Comparison of ENCODE assay signal across 7 worm cellular contexts in genomic region chrIV:2895986-2896660, ce11.
TF ChIP-seq lines count a peak whose summit lies in the region.
"Not testable (repeated sequence)": the region's sequence is repeated elsewhere in the genome, so short reads cannot be mapped to it uniquely, and the experiment has no call there.

No protein-coding gene starts in this region.

TF ChIP-seq in whole organism, L1 larva, 84 proteins besides CTCF, POLR2A, EP300 and RAD21 (continues in another document):
- TF ChIP-seq tbx-2 (tag; optimal IDR thresholded peaks at IDR 0.05; lab: Kevin White, UChicago), result peak; percentile 34
- TF ChIP-seq ceh-88 (GFP tag; IDR thresholded peaks at IDR 0.05; lab: Robert Waterston, UW), result peak; percentile 70
- peak in 1 of 2 experiments; percentile 5 for TF ChIP-seq lin-35 (GFP tag; optimal IDR thresholded peaks at IDR 0.05; lab: Kevin White, UChicago)
- TF ChIP-seq swsn-7 (tag; optimal IDR thresholded peaks at IDR 0.05; lab: Kevin White, UChicago), result peak; percentile 34
- peak in 1 of 3 experiments; percentile 65 for TF ChIP-seq dpl-1 (GFP tag; optimal IDR thresholded peaks at IDR 0.05; lab: Kevin White, UChicago)
- TF ChIP-seq unc-86 (tag; optimal IDR thresholded peaks at IDR 0.05; lab: Kevin White, UChicago), result peak; percentile 29
- TF ChIP-seq nhr-90 (tag; optimal IDR thresholded peaks at IDR 0.05; lab: Kevin White, UChicago; ENCODE audit: poor library complexity), result peak; percentile 15
- peak; percentile 32 for TF ChIP-seq dsc-1 (tag; optimal IDR thresholded peaks at IDR 0.05; lab: Kevin White, UChicago)
- TF ChIP-seq nhr-71 (tag; optimal IDR thresholded peaks at IDR 0.05; lab: Kevin White, UChicago), result peak; percentile 64
- TF ChIP-seq nhr-47 (tag; optimal IDR thresholded peaks at IDR 0.05; lab: Kevin White, UChicago), result peak; percentile 75
- TF ChIP-seq egl-13 (tag; optimal IDR thresholded peaks at IDR 0.05; lab: Kevin White, UChicago), result peak; percentile 3
- TF ChIP-seq mab-9 (GFP tag; IDR thresholded peaks at IDR 0.05; lab: Robert Waterston, UW), result 0 out of 2 replicates have a peak, but pooled peaks have one; percentile 45

TF ChIP-seq in whole organism, L2 larva, 48 proteins besides CTCF, POLR2A, EP300 and RAD21:
- TF ChIP-seq F13H6.1 (tag; optimal IDR thresholded peaks at IDR 0.05; lab: Kevin White, UChicago) (peak; percentile 21), lsy-2 (tag; optimal IDR thresholded peaks at IDR 0.05; lab: Kevin White, UChicago) (peak; percentile 29 to 76)
TF ChIP-seq in whole organism, L2 larva: peak in this region for 2; not testable (repeated sequence) for 46.

TF ChIP-seq in whole organism, L3 larva, 47 proteins besides CTCF, POLR2A, EP300 and RAD21:
- TF ChIP-seq pha-4 (tag; optimal IDR thresholded peaks at IDR 0.05; lab: Kevin White, UChicago), result peak; percentile 11
- peak; percentile 8 for TF ChIP-seq elt-2 (tag; optimal IDR thresholded peaks at IDR 0.05; lab: Kevin White, UChicago)

TF ChIP-seq in whole organism, L4 larva, 104 proteins besides CTCF, POLR2A, EP300 and RAD21 (continues in another document):
- TF ChIP-seq lin-29 (GFP tag; IDR thresholded peaks at IDR 0.05; lab: Robert Waterston, UW) (peak; percentile 41; the same call in 1 of the 2 replicates), lsy-2 (tag; optimal IDR thresholded peaks at IDR 0.05; lab: Kevin White, UChicago) (peak in 1 of 2 experiments; percentile 77), arid-1 (GFP tag; conservative IDR thresholded peaks at IDR 0.05; lab: Robert Waterston, UW) (peak; percentile 45; the same call in 1 of the 2 replicates), tra-1 (GFP tag; IDR thresholded peaks at IDR 0.05; lab: Robert Waterston, UW) (0 out of 2 replicates have a peak, but pooled peaks have one; percentile 44), dmd-9 (GFP tag; IDR thresholded peaks at IDR 0.05; lab: Robert Waterston, UW) (peak; percentile 90), vab-7 (GFP tag; IDR thresholded peaks at IDR 0.05; lab: Robert Waterston, UW) (peak; percentile 54), nhr-42 (GFP tag; IDR thresholded peaks at IDR 0.05; lab: Robert Waterston, UW) (peak; percentile 80), hlh-11 (tag; optimal IDR thresholded peaks at IDR 0.05; lab: Kevin White, UChicago) (peak; percentile 7), madf-9 (GFP tag; conservative IDR thresholded peaks at IDR 0.05; lab: Robert Waterston, UW) (peak; percentile 59; the same call in 1 of the 2 replicates), pha-4 (GFP tag; IDR thresholded peaks at IDR 0.05; lab: Robert Waterston, UW) (peak; percentile 54; the same call in 1 of the 2 replicates), lin-38 (GFP tag; IDR thresholded peaks at IDR 0.05; lab: Robert Waterston, UW) (peak; percentile 93), ceh-20 (GFP tag; IDR thresholded peaks at IDR 0.05; lab: Robert Waterston, UW) (peak; percentile 56; the same call in 1 of the 2 replicates), D1046.2 (GFP tag; IDR thresholded peaks at IDR 0.05; lab: Robert Waterston, UW) (peak; percentile 47; the same call in 1 of the 2 replicates), rbr-2 (tag; optimal IDR thresholded peaks at IDR 0.05; lab: Kevin White, UChicago) (peak; percentile 69), T26A8.4 (GFP tag; IDR thresholded peaks at IDR 0.05; lab: Robert Waterston, UW) (peak; percentile 79), dmd-6 (GFP tag; IDR thresholded peaks at IDR 0.05; lab: Robert Waterston, UW) (peak; percentile 48)
- not testable (repeated sequence) for TF ChIP-seq pha-4 (tag; optimal IDR thresholded peaks at IDR 0.05; lab: Kevin White, UChicago)

TF ChIP-seq in whole organism, midembryonic, 9 proteins besides CTCF, POLR2A, EP300 and RAD21:
- peak; percentile 14 for TF ChIP-seq cog-1 (tag; optimal IDR thresholded peaks at IDR 0.05; lab: Kevin White, UChicago)

TF ChIP-seq in whole organism, mixed stage, embryonic, 35 proteins besides CTCF, POLR2A, EP300 and RAD21:
- TF ChIP-seq lsy-2 (tag; optimal IDR thresholded peaks at IDR 0.05; lab: Kevin White, UChicago), result peak; percentile 20

TF ChIP-seq in whole organism, young adult, 124 proteins besides CTCF, POLR2A, EP300 and RAD21:
- TF ChIP-seq efl-1 (GFP tag; optimal IDR thresholded peaks at IDR 0.05; lab: Kevin White, UChicago) (peak; percentile 33), dox-1 (GFP tag; IDR thresholded peaks at IDR 0.05; lab: Robert Waterston, UW) (peak; percentile 89), C17E4.6 (GFP tag; IDR thresholded peaks at IDR 0.05; lab: Robert Waterston, UW) (peak; percentile 14; the same call in 1 of the 2 replicates), ceh-91 (GFP tag; IDR thresholded peaks at IDR 0.05; lab: Robert Waterston, UW) (peak; percentile 62; the same call in 1 of the 2 replicates), lin-54 (GFP tag; optimal IDR thresholded peaks at IDR 0.05; lab: Kevin White, UChicago) (peak; percentile 48), atf-7 (tag; optimal IDR thresholded peaks at IDR 0.05; lab: Kevin White, UChicago) (peak; percentile 10), madf-6 (GFP tag; IDR thresholded peaks at IDR 0.05; lab: Robert Waterston, UW) (peak; percentile 53), let-607 (tag; optimal IDR thresholded peaks at IDR 0.05; lab: Kevin White, UChicago) (peak in 1 of 2 experiments; percentile 53), hsf-1 (GFP tag; IDR thresholded peaks at IDR 0.05; lab: Robert Waterston, UW) (peak; percentile 44; the same call in 1 of the 2 replicates), lsl-1 (GFP tag; optimal IDR thresholded peaks at IDR 0.05; lab: Kevin White, UChicago) (peak; percentile 44), nfyb-1 (GFP tag; IDR thresholded peaks at IDR 0.05; lab: Robert Waterston, UW) (peak; percentile 81), cebp-1 (GFP tag; IDR thresholded peaks at IDR 0.05; lab: Robert Waterston, UW) (peak; percentile 49), cebp-1 (tag; optimal IDR thresholded peaks at IDR 0.05; lab: Kevin White, UChicago) (peak; percentile 55), ceh-100 (GFP tag; IDR thresholded peaks at IDR 0.05; lab: Robert Waterston, UW) (peak; percentile 48; the same call in 1 of the 2 replicates), K11D2.4 (GFP tag; IDR thresholded peaks at IDR 0.05; lab: Robert Waterston, UW) (peak; percentile 77), egl-18 (GFP tag; IDR thresholded peaks at IDR 0.05; lab: Robert Waterston, UW) (peak; percentile 44; the same call in 1 of the 2 replicates), attf-5 (GFP tag; optimal IDR thresholded peaks at IDR 0.05; lab: Kevin White, UChicago) (peak; percentile 62), B0336.3 (GFP tag; IDR thresholded peaks at IDR 0.05; lab: Robert Waterston, UW) (0 out of 2 replicates have a peak, but pooled peaks have one; percentile 15), bed-2 (GFP tag; IDR thresholded peaks at IDR 0.05; lab: Robert Waterston, UW) (peak; percentile 79), D2030.7 (GFP tag; IDR thresholded peaks at IDR 0.05; lab: Robert Waterston, UW) (peak; percentile 45; the same call in 1 of the 2 replicates), C06A6.2 (GFP tag; conservative IDR thresholded peaks at IDR 0.05; lab: Robert Waterston, UW) (peak; percentile 58), madf-3 (GFP tag; IDR thresholded peaks at IDR 0.05; lab: Robert Waterston, UW) (peak; percentile 81; the same call in 1 of the 2 replicates), F33H1.4 (GFP tag; IDR thresholded peaks at IDR 0.05; lab: Robert Waterston, UW) (peak; percentile 71), unc-130 (GFP tag; optimal IDR thresholded peaks at IDR 0.05; lab: Kevin White, UChicago) (peak; percentile 33), xnd-1 (tag; optimal IDR thresholded peaks at IDR 0.05; lab: Kevin White, UChicago) (peak; percentile 14), Y53G8AR.9 (GFP tag; conservative IDR thresholded peaks at IDR 0.05; lab: Robert Waterston, UW) (peak; percentile 83), hmg-1.2 (GFP tag; IDR thresholded peaks at IDR 0.05; lab: Robert Waterston, UW) (peak; percentile 94), tlf-1 (GFP tag; optimal IDR thresholded peaks at IDR 0.05; lab: Kevin White, UChicago) (peak; percentile 20), mcd-1 (GFP tag; IDR thresholded peaks at IDR 0.05; lab: Robert Waterston, UW) (peak; percentile 93), ztf-18 (tag; optimal IDR thresholded peaks at IDR 0.05; lab: Kevin White, UChicago) (peak; percentile 25), attf-3 (GFP tag; conservative IDR thresholded peaks at IDR 0.05; lab: Robert Waterston, UW) (peak; percentile 79), snpc-4 (tag; optimal IDR thresholded peaks at IDR 0.05; lab: Kevin White, UChicago) (peak in 1 of 4 experiments; percentile 12), lin-40 (tag; optimal IDR thresholded peaks at IDR 0.05; lab: Kevin White, UChicago) (peak; percentile 43), lir-1 (GFP tag; conservative IDR thresholded peaks at IDR 0.05; lab: Robert Waterston, UW) (peak; percentile 65; the same call in 1 of the 2 replicates)
- not testable (repeated sequence) for TF ChIP-seq snpc-4 (GFP tag; optimal IDR thresholded peaks at IDR 0.05; lab: Kevin White, UChicago)
